Worm (Caenorhabditis elegans) whole organism, mixed stage, embryonic: ENCODE measurements around the gene act-5.
A peak's percentile ranks its signal among the peaks of the same experiment; 100 is the strongest.

Source experiments
- ceh-43 ChIP-seq: fragments of 200-800 bp; sonication (Bioruptor generic); optimal IDR thresholded peaks from 2 replicates; lab custom pipeline; 2018; ENCODE audit warnings: mild to moderate bottlenecking, missing genetic modification characterization, moderate library complexity, missing compliant biosample characterization
- mep-1 ChIP-seq: fragments of 150-350 bp; optimal IDR thresholded peaks from 2 replicates; lab custom pipeline; 2017; ENCODE audit warnings: missing biosample characterization, missing genetic modification reagents, missing genetic modification characterization, inconsistent platforms
- mls-2 ChIP-seq: sonication (generic microtip); optimal IDR thresholded peaks from 2 replicates; lab custom pipeline; 2016; ENCODE audit warnings: mild to moderate bottlenecking, missing genetic modification characterization, moderate library complexity, missing compliant biosample characterization
- pha-4 ChIP-seq: fragments of 150-350 bp; optimal IDR thresholded peaks from 2 replicates; lab custom pipeline; 2018; ENCODE audit warnings: missing biosample characterization, missing genetic modification reagents, missing genetic modification characterization
- unc-62 ChIP-seq: fragments of 150-350 bp; optimal IDR thresholded peaks from 2 replicates; lab custom pipeline; 2014; ENCODE audit warnings: missing biosample characterization, missing genetic modification reagents, missing genetic modification characterization

DNA sequence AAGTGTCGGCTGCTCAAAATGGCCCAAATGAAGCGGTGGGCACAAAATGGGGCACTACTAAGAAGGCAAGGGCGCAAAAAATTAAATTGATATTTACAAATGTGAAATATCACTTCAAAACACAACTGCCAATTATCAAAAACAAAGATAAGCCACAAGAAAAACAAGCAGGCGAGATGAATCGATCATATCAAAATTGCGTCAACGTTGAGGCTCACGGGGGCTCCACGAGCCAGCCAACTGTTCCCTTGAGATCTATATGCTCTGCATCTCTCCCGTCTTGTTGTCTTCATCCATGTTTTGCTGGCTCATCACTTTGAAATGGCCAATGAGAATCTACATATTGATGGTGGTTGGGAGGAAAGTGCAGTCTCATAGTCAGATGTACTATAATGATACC is 29.4 kb upstream of the act-5 start:
- TF ChIP-seq pha-4 (no peak), mls-2 (tag; lab: Kevin White, UChicago) (no peak), unc-62 (GFP tag; lab: Kevin White, UChicago) (peak; percentile 23), ceh-43 (no peak), mep-1 (tag; lab: Kevin White, UChicago) (no peak)
